Fruit fly (Drosophila melanogaster) whole organism: ENCODE measurements around the gene CG2116.

ENCODE experiments used
- CG8478 ChIP-seq: fragments of >200 bp; optimal IDR thresholded peaks from 2 replicates; lab custom pipeline; 2018; ENCODE audit warnings: inconsistent platforms
- Dll ChIP-seq: fragments of >200 bp; optimal IDR thresholded peaks from 2 replicates; lab custom pipeline; 2017
- EcR ChIP-seq, 2 experiments: fragments of >200 bp; optimal IDR thresholded peaks; 2 replicates each; lab custom pipeline; 2017; ENCODE audit warnings: missing biosample characterization in 2 of 2, missing genetic modification characterization in 2 of 2, missing genetic modification reagents in 2 of 2
- pan ChIP-seq: fragments of >200 bp; optimal IDR thresholded peaks from 2 replicates; lab custom pipeline; 2017
- psq ChIP-seq: fragments of >200 bp; optimal IDR thresholded peaks from 2 replicates; lab custom pipeline; 2017
- usp ChIP-seq: fragments of >200 bp; optimal IDR thresholded peaks from 2 replicates; lab custom pipeline; 2017; ENCODE audit warnings: missing biosample characterization, missing genetic modification characterization, mixed read lengths

CG2116 gene

dm6 chrX:8101479-8102198, 28.0 kb upstream of the CG2116 start, which contains the start of gene CG2258:
Gene CG2258 (minus strand): TSS chrX:8102095.
- TF ChIP-seq psq (lab: Kevin White, UChicago) (no peak), usp (GFP tag; lab: Kevin White, UChicago) (no peak), pan (lab: Kevin White, UChicago) (no peak), Dll (no peak), CG8478 (lab: Kevin White, UChicago) (no peak), EcR (GFP tag; optimal IDR thresholded peaks at IDR 0.05; lab: Kevin White, UChicago) (no peak)

dm6 chrX:8106281-8107050, 23.1 kb upstream of the CG2116 start:
- TF ChIP-seq Dll (no peak), pan (lab: Kevin White, UChicago) (no peak)

- no peak for TF ChIP-seq CG8478 (lab: Kevin White, UChicago)
- no peak for TF ChIP-seq usp (GFP tag; lab: Kevin White, UChicago)
Observed at dm6 chrX:8107936-8108335, 21.7 kb upstream of the CG2116 start.

- TF ChIP-seq pan (lab: Kevin White, UChicago) (no peak), CG8478 (lab: Kevin White, UChicago) (no peak), psq (lab: Kevin White, UChicago) (no peak), Dll (no peak), usp (GFP tag; lab: Kevin White, UChicago) (no peak), EcR (GFP tag; optimal IDR thresholded peaks at IDR 0.05; lab: Kevin White, UChicago) (no peak)
Observed at dm6 chrX:8110984-8111383, 18.6 kb upstream of the CG2116 start.

dm6 chrX:8112715-8113114, 16.9 kb upstream of the CG2116 start:
- no peak for TF ChIP-seq psq (lab: Kevin White, UChicago)
- no peak for TF ChIP-seq CG8478 (lab: Kevin White, UChicago)
- no peak for TF ChIP-seq usp (GFP tag; lab: Kevin White, UChicago)
- TF ChIP-seq pan (lab: Kevin White, UChicago): no peak
- TF ChIP-seq EcR (GFP tag; optimal IDR thresholded peaks at IDR 0.05; lab: Kevin White, UChicago): no peak
- TF ChIP-seq Dll: no peak

dm6 chrX:8113386-8114279, 16.0 kb upstream of the CG2116 start:
- no peak for TF ChIP-seq CG8478 (lab: Kevin White, UChicago)
- no peak for TF ChIP-seq usp (GFP tag; lab: Kevin White, UChicago)
- no peak for TF ChIP-seq EcR (GFP tag; optimal IDR thresholded peaks at IDR 0.05; lab: Kevin White, UChicago)
- no peak for TF ChIP-seq Dll
- TF ChIP-seq psq (lab: Kevin White, UChicago): no peak
- no peak for TF ChIP-seq pan (lab: Kevin White, UChicago)

- TF ChIP-seq Dll (no peak), CG8478 (lab: Kevin White, UChicago) (no peak), psq (lab: Kevin White, UChicago) (no peak), EcR (GFP tag; optimal IDR thresholded peaks at IDR 0.05; lab: Kevin White, UChicago) (no peak), pan (lab: Kevin White, UChicago) (no peak), usp (GFP tag; lab: Kevin White, UChicago) (no peak)
Observed at dm6 chrX:8114476-8115342, 14.9 kb upstream of the CG2116 start.

dm6 chrX:8115343-8115676, 14.3 kb upstream of the CG2116 start:
- no peak for TF ChIP-seq pan (lab: Kevin White, UChicago)
- no peak for TF ChIP-seq usp (GFP tag; lab: Kevin White, UChicago)
- TF ChIP-seq Dll: no peak
- TF ChIP-seq psq (lab: Kevin White, UChicago): no peak
- TF ChIP-seq CG8478 (lab: Kevin White, UChicago): no peak
- no peak for TF ChIP-seq EcR (GFP tag; optimal IDR thresholded peaks at IDR 0.05; lab: Kevin White, UChicago)

dm6 chrX:8115717-8116311, 13.8 kb upstream of the CG2116 start, which contains the start of gene Gclc:
Gene Gclc (minus strand): TSS chrX:8116147.
- TF ChIP-seq pan (lab: Kevin White, UChicago): no peak
- no peak for TF ChIP-seq usp (GFP tag; lab: Kevin White, UChicago)
- TF ChIP-seq CG8478 (lab: Kevin White, UChicago): no peak
- no peak for TF ChIP-seq EcR (GFP tag; optimal IDR thresholded peaks at IDR 0.05; lab: Kevin White, UChicago)
- TF ChIP-seq Dll: no peak
- TF ChIP-seq psq (lab: Kevin White, UChicago): no peak

- TF ChIP-seq psq (lab: Kevin White, UChicago): no peak
- no peak for TF ChIP-seq pan (lab: Kevin White, UChicago)
- no peak for TF ChIP-seq CG8478 (lab: Kevin White, UChicago)
- TF ChIP-seq Dll: no peak
- no peak for TF ChIP-seq EcR (GFP tag; optimal IDR thresholded peaks at IDR 0.05; lab: Kevin White, UChicago)
- no peak for TF ChIP-seq usp (GFP tag; lab: Kevin White, UChicago)
Observed at dm6 chrX:8116813-8117212, 12.8 kb upstream of the CG2116 start, which contains the start of gene CG1575. Gene CG1575 (plus strand): TSS chrX:8117012.
